Fruit fly (Drosophila melanogaster) whole organism, wandering third instar larva: ENCODE data around the gene Rsph3.

Experiments used
- Hr78 ChIP-seq: fragments of >200 bp; optimal IDR thresholded peaks from 2 replicates; lab custom pipeline; 2017; ENCODE audit warnings: missing biosample characterization, missing genetic modification characterization
- OdsH ChIP-seq: fragments of 200-800 bp; sonication (Bioruptor generic); optimal IDR thresholded peaks from 2 replicates; lab custom pipeline; 2016; ENCODE audit warnings: missing biosample characterization, mild to moderate bottlenecking, missing genetic modification characterization
- dl ChIP-seq, 2 experiments: fragments of 175-275, 200-275 bp in 1 of 2; fragments of 200-275 bp in 1 of 2; sonication (Bioruptor generic); optimal IDR thresholded peaks; lab custom pipeline; 2018; ENCODE audit warnings: mild to moderate bottlenecking in 2 of 2, missing biosample characterization in 2 of 2, missing genetic modification characterization in 2 of 2, moderate library complexity in 2 of 2; ENCODE audit not compliant: partially characterized antibody in 2 of 2, insufficient read depth in 1 of 2
- ey ChIP-seq: fragments of 200-800 bp; sonication (Bioruptor generic); optimal IDR thresholded peaks from 2 replicates; lab custom pipeline; 2016; ENCODE audit warnings: missing biosample characterization, missing genetic modification characterization
- fru ChIP-seq: fragments of 200-800 bp; sonication (Bioruptor generic); optimal IDR thresholded peaks from 3 replicates; lab custom pipeline; 2016; ENCODE audit warnings: missing biosample characterization, mild to moderate bottlenecking, missing genetic modification characterization
- pan ChIP-seq: fragments of >200 bp; optimal IDR thresholded peaks from 2 replicates; lab custom pipeline; 2017
- rgr ChIP-seq: fragments of 200-800 bp; sonication (Bioruptor generic); optimal IDR thresholded peaks from 3 replicates; lab custom pipeline; 2016; ENCODE audit warnings: missing biosample characterization, mild to moderate bottlenecking, missing genetic modification characterization
- usp ChIP-seq: fragments of >200 bp; optimal IDR thresholded peaks from 2 replicates; lab custom pipeline; 2017; ENCODE audit warnings: missing biosample characterization, missing genetic modification characterization

DNA sequence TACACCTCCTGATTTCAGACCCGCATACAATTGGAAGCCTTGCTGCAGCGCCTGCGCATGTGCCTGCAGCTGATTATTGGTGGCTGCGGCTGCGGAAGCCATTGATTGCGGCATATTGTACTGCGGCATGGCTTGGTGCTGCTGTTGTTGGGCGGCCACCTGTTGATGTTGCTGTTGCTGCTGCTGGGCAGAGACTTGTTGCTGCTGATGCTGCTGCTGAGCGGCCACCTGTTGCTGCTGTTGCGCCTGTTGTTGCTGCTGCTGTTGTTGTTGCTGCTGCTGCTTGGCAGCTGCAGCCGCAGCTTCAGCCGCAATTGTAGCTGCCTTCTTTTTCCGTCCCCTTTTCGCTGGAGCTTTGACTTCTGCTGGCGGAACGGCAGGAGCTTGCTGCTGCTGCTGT lies 32.0 kb downstream of the Rsph3 start:
- no peak for TF ChIP-seq pan (lab: Kevin White, UChicago)
- no peak for TF ChIP-seq ey (GFP tag; lab: Kevin White, UChicago)
- no peak for TF ChIP-seq fru (GFP tag; lab: Kevin White, UChicago)
- no peak for TF ChIP-seq usp
- no peak for TF ChIP-seq Hr78 (GFP tag; lab: Kevin White, UChicago)
- no peak for TF ChIP-seq rgr
- TF ChIP-seq OdsH (GFP tag; lab: Kevin White, UChicago): no peak
- TF ChIP-seq dl (GFP tag; optimal IDR thresholded peaks at IDR 0.05; lab: Kevin White, UChicago; ENCODE audit: insufficient read depth in 1 of 2, partially characterized antibody in 2 of 2): no peak
